Worm (Caenorhabditis elegans): ENCODE data around the gene dpy-28.

dpy-28 gene

ce11 chrIII:10759050-10760023 lies 3.6 kb upstream of the dpy-28 start, which contains the start of gene tasp-1 (continued):
- TF ChIP-seq pqm-1 (tag; optimal IDR thresholded peaks at IDR 0.05): peak; percentile 93
- TF ChIP-seq pax-3 (tag; optimal IDR thresholded peaks at IDR 0.05): peak; percentile 100
- peak; percentile 100 for TF ChIP-seq fkh-8 (tag; optimal IDR thresholded peaks at IDR 0.05)
- peak; percentile 97 for TF ChIP-seq elt-2 (tag; optimal IDR thresholded peaks at IDR 0.05)
- TF ChIP-seq lir-3 (tag; optimal IDR thresholded peaks at IDR 0.05; ENCODE audit: poor library complexity): peak; percentile 99
- TF ChIP-seq nhr-90 (tag; optimal IDR thresholded peaks at IDR 0.05; ENCODE audit: poor library complexity): peak; percentile 100
- peak; percentile 100 for TF ChIP-seq dpl-1 (GFP tag; optimal IDR thresholded peaks at IDR 0.05)
- peak; percentile 100 for TF ChIP-seq isw-1 (GFP tag; IDR thresholded peaks at IDR 0.05)
- peak; percentile 89; the same call in 1 of the 2 replicates for TF ChIP-seq ets-5 (GFP tag; IDR thresholded peaks at IDR 0.05)
- TF ChIP-seq unc-130 (tag; optimal IDR thresholded peaks at IDR 0.05): peak; percentile 100
- TF ChIP-seq sup-37 (GFP tag; optimal IDR thresholded peaks at IDR 0.05): peak; percentile 100
- peak; percentile 98 to 99 for TF ChIP-seq lsy-2 (tag; optimal IDR thresholded peaks at IDR 0.05)
- peak; percentile 100 for TF ChIP-seq nhr-71 (tag; optimal IDR thresholded peaks at IDR 0.05)
- peak; percentile 100 for TF ChIP-seq rnt-1 (tag; optimal IDR thresholded peaks at IDR 0.05)
- peak; percentile 100 for TF ChIP-seq tbx-2 (tag; optimal IDR thresholded peaks at IDR 0.05)
- TF ChIP-seq pag-3 (tag; optimal IDR thresholded peaks at IDR 0.05; ENCODE audit: borderline replicate concordance, insufficient read depth): peak; percentile 1
- TF ChIP-seq fkh-10 (GFP tag; optimal IDR thresholded peaks at IDR 0.05): peak; percentile 100
- TF ChIP-seq lin-13 (GFP tag; optimal IDR thresholded peaks at IDR 0.05): peak; percentile 100
- peak; percentile 98 for TF ChIP-seq nhr-11 (tag; optimal IDR thresholded peaks at IDR 0.05)
- peak; percentile 100 for TF ChIP-seq ceh-82 (tag; optimal IDR thresholded peaks at IDR 0.05)
- TF ChIP-seq nhr-47 (tag; optimal IDR thresholded peaks at IDR 0.05): peak; percentile 100
- TF ChIP-seq mep-1 (tag; optimal IDR thresholded peaks at IDR 0.05): peak; percentile 98
- TF ChIP-seq nhr-28 (tag; optimal IDR thresholded peaks at IDR 0.05): peak; percentile 57
- peak; percentile 48 for TF ChIP-seq hlh-4 (tag; optimal IDR thresholded peaks at IDR 0.05)
- peak; percentile 100 for TF ChIP-seq irx-1 (tag; optimal IDR thresholded peaks at IDR 0.05)
- peak; percentile 96 for TF ChIP-seq lin-39 (tag; optimal IDR thresholded peaks at IDR 0.05)
- TF ChIP-seq ztf-11 (tag; optimal IDR thresholded peaks at IDR 0.05): peak in 1 of 2 experiments; percentile 100
- peak; percentile 100 for TF ChIP-seq nhr-20 (tag; optimal IDR thresholded peaks at IDR 0.05)
- peak; percentile 99 for TF ChIP-seq fos-1 (tag; optimal IDR thresholded peaks at IDR 0.05)
- peak; percentile 91 for TF ChIP-seq unc-62 (GFP tag; optimal IDR thresholded peaks at IDR 0.05)
- TF ChIP-seq zip-4 (GFP tag; optimal IDR thresholded peaks at IDR 0.05): peak; percentile 98
- peak; percentile 96 for TF ChIP-seq C34B4.2 (tag; optimal IDR thresholded peaks at IDR 0.05)
- peak; percentile 97 for TF ChIP-seq aly-2 (tag; optimal IDR thresholded peaks at IDR 0.05)
- peak; percentile 100 for TF ChIP-seq unc-98 (GFP tag; IDR thresholded peaks at IDR 0.05)
- TF ChIP-seq egl-27 (tag; optimal IDR thresholded peaks at IDR 0.05): peak; percentile 94 to 95
- TF ChIP-seq lin-15B (tag; optimal IDR thresholded peaks at IDR 0.05): peak; percentile 100
- TF ChIP-seq ztf-4 (tag; optimal IDR thresholded peaks at IDR 0.05): peak; percentile 100
- TF ChIP-seq nhr-19 (GFP tag; conservative IDR thresholded peaks at IDR 0.05): peak; percentile 100
- no peak for TF ChIP-seq hpl-2 (GFP tag; optimal IDR thresholded peaks at IDR 0.05)
- peak; percentile 100 for TF ChIP-seq unc-86 (tag; optimal IDR thresholded peaks at IDR 0.05)
- TF ChIP-seq C16A3.4 (tag; optimal IDR thresholded peaks at IDR 0.05): peak; percentile 100
- TF ChIP-seq skn-1 (tag; optimal IDR thresholded peaks at IDR 0.05): peak; percentile 99
- peak; percentile 100 for TF ChIP-seq ceh-63 (GFP tag; optimal IDR thresholded peaks at IDR 0.05)
- TF ChIP-seq C04F5.9 (tag; optimal IDR thresholded peaks at IDR 0.05): peak; percentile 98
- peak; percentile 99 for TF ChIP-seq nhr-237 (tag; optimal IDR thresholded peaks at IDR 0.05)
- TF ChIP-seq mab-9 (GFP tag; IDR thresholded peaks at IDR 0.05): peak; percentile 100
- TF ChIP-seq dsc-1 (tag; optimal IDR thresholded peaks at IDR 0.05): peak; percentile 100
- peak; percentile 76 for TF ChIP-seq nhr-12 (tag; optimal IDR thresholded peaks at IDR 0.05)
- peak; percentile 95 for TF ChIP-seq Y116A8C.19 (tag; optimal IDR thresholded peaks at IDR 0.05; ENCODE audit: borderline replicate concordance)
